Worm (Caenorhabditis elegans) whole organism, mixed stage, embryonic: Measurements from ENCODE around the gene Y41G9A.10.

Source experiments
- hlh-1 ChIP-seq: fragments of 150-350 bp; optimal IDR thresholded peaks from 2 replicates; lab custom pipeline; 2014; ENCODE audit warnings: missing biosample characterization, missing genetic modification reagents, missing genetic modification characterization
- lin-13 ChIP-seq: fragments of 150-350 bp; optimal IDR thresholded peaks from 2 replicates; lab custom pipeline; 2014; ENCODE audit warnings: missing biosample characterization, missing genetic modification characterization
- mls-2 ChIP-seq: sonication (generic microtip); optimal IDR thresholded peaks from 2 replicates; lab custom pipeline; 2016; ENCODE audit warnings: mild to moderate bottlenecking, missing genetic modification characterization, moderate library complexity, missing compliant biosample characterization
- nhr-12 ChIP-seq: fragments of 150-350 bp; optimal IDR thresholded peaks from 2 replicates; lab custom pipeline; 2014; ENCODE audit warnings: missing biosample characterization, missing genetic modification characterization
- nhr-237 ChIP-seq: fragments of 150-350 bp; optimal IDR thresholded peaks from 2 replicates; lab custom pipeline; 2014; ENCODE audit warnings: missing biosample characterization, missing genetic modification characterization
- snpc-4 ChIP-seq: fragments of 150-350 bp; optimal IDR thresholded peaks from 2 replicates; lab custom pipeline; 2014; ENCODE audit warnings: missing biosample characterization, missing genetic modification characterization
- sptf-1 ChIP-seq: sonication (generic microtip); optimal IDR thresholded peaks from 2 replicates; lab custom pipeline; 2017; ENCODE audit warnings: mild to moderate bottlenecking, missing genetic modification characterization, moderate library complexity, missing compliant biosample characterization
- unc-39 ChIP-seq: fragments of 150-350 bp; optimal IDR thresholded peaks from 2 replicates; lab custom pipeline; 2014; ENCODE audit warnings: missing biosample characterization, missing genetic modification characterization
- unc-62 ChIP-seq: fragments of 150-350 bp; optimal IDR thresholded peaks from 2 replicates; lab custom pipeline; 2014; ENCODE audit warnings: missing biosample characterization, missing genetic modification reagents, missing genetic modification characterization

ce11 chrX:2903715-2904419, 42.5 kb downstream of the Y41G9A.10 start:
- TF ChIP-seq sptf-1 (no peak), nhr-12 (tag; lab: Kevin White, UChicago) (no peak), unc-39 (no peak), lin-13 (tag; lab: Kevin White, UChicago) (no peak), hlh-1 (tag; lab: Kevin White, UChicago) (no peak), snpc-4 (no peak), nhr-237 (tag; lab: Kevin White, UChicago) (no peak), unc-62 (GFP tag; lab: Kevin White, UChicago) (peak; percentile 68), mls-2 (tag; lab: Kevin White, UChicago) (no peak)
